Fruit fly (Drosophila melanogaster): Measurements from ENCODE around the gene ttm2.

- TF ChIP-seq psq (optimal IDR thresholded peaks at IDR 0.05) = no peak
- no peak for TF ChIP-seq usp (GFP tag; optimal IDR thresholded peaks at IDR 0.05)
- TF ChIP-seq pan (optimal IDR thresholded peaks at IDR 0.05) = no peak
These were observed 10.4 kb upstream of the ttm2 start, which contains the start of the genes Tudor-SN and mRpL17 for dm6 chr3L:264378-265151.
